Worm (Caenorhabditis elegans) whole organism, L3 larva: Measurements from ENCODE around the gene W01D2.1.

Experiments used
- R02D3.7 ChIP-seq: fragments of 150-350 bp; optimal IDR thresholded peaks from 2 replicates; lab custom pipeline; 2014; ENCODE audit warnings: missing biosample characterization, missing genetic modification characterization
- ZK546.5 ChIP-seq: sonication (generic microtip); optimal IDR thresholded peaks from 2 replicates; lab custom pipeline; 2017; ENCODE audit warnings: missing biosample characterization, missing genetic modification characterization
- aly-2 ChIP-seq: fragments of 150-350 bp; optimal IDR thresholded peaks from 2 replicates; lab custom pipeline; 2014; ENCODE audit warnings: missing biosample characterization, missing genetic modification characterization
- ama-1 ChIP-seq: fragments of 150-350 bp; optimal IDR thresholded peaks from 2 replicates; lab custom pipeline; 2018
- ceh-16 ChIP-seq: sonication (generic microtip); optimal IDR thresholded peaks from 2 replicates; lab custom pipeline; 2017; ENCODE audit warnings: missing biosample characterization, missing genetic modification characterization
- ceh-28 ChIP-seq: fragments of 150-350 bp; optimal IDR thresholded peaks from 2 replicates; lab custom pipeline; 2014; ENCODE audit warnings: missing biosample characterization, missing genetic modification reagents, missing genetic modification characterization
- ceh-82 ChIP-seq: fragments of 150-350 bp; optimal IDR thresholded peaks from 2 replicates; lab custom pipeline; 2014; ENCODE audit warnings: missing biosample characterization, missing genetic modification characterization
- ceh-9 ChIP-seq: sonication (generic microtip); optimal IDR thresholded peaks from 2 replicates; lab custom pipeline; 2018; ENCODE audit warnings: missing biosample characterization, missing genetic modification characterization
- daf-12 ChIP-seq: fragments of 150-350 bp; optimal IDR thresholded peaks from 2 replicates; lab custom pipeline; 2014; ENCODE audit warnings: missing biosample characterization, missing genetic modification reagents, missing genetic modification characterization
- egl-27 ChIP-seq: sonication (generic microtip); optimal IDR thresholded peaks from 4 replicates; lab custom pipeline; 2017; ENCODE audit warnings: missing biosample characterization, missing genetic modification reagents, missing genetic modification characterization
- egl-5 ChIP-seq: fragments of 150-350 bp; optimal IDR thresholded peaks from 2 replicates; lab custom pipeline; 2017; ENCODE audit warnings: missing biosample characterization, missing genetic modification reagents, missing genetic modification characterization, inconsistent platforms
- elt-1 ChIP-seq: fragments of 150-350 bp; optimal IDR thresholded peaks from 2 replicates; lab custom pipeline; 2014; ENCODE audit warnings: missing biosample characterization, missing genetic modification characterization
- elt-2 ChIP-seq: sonication (generic microtip); optimal IDR thresholded peaks from 2 replicates; lab custom pipeline; 2016; ENCODE audit warnings: missing genetic modification reagents, mild to moderate bottlenecking, missing genetic modification characterization, missing compliant biosample characterization
- elt-3 ChIP-seq, 3 experiments: fragments of 150-350 bp in 1 of 3; sonication (generic microtip) in 2 of 3; optimal IDR thresholded peaks; 2 replicates in 2 of 3; 4 replicates in 1 of 3; lab custom pipeline; 2014 to 2017; ENCODE audit warnings: missing biosample characterization in 3 of 3, missing genetic modification characterization in 3 of 3
- fkh-2 ChIP-seq: fragments of 150-350 bp; optimal IDR thresholded peaks from 2 replicates; lab custom pipeline; 2014; ENCODE audit warnings: missing biosample characterization, missing genetic modification reagents, missing genetic modification characterization
- hmg-11 ChIP-seq: sonication (generic microtip); optimal IDR thresholded peaks from 2 replicates; lab custom pipeline; 2016; ENCODE audit warnings: missing genetic modification characterization, missing compliant biosample characterization
- jun-1 ChIP-seq: fragments of 150-350 bp; optimal IDR thresholded peaks from 2 replicates; lab custom pipeline; 2014; ENCODE audit warnings: missing biosample characterization, missing genetic modification reagents, missing genetic modification characterization
- lin-15B ChIP-seq: fragments of 150-350 bp; optimal IDR thresholded peaks from 2 replicates; lab custom pipeline; 2014; ENCODE audit warnings: missing biosample characterization, missing genetic modification characterization
- lin-39 ChIP-seq: fragments of 150-350 bp; optimal IDR thresholded peaks from 2 replicates; lab custom pipeline; 2018; ENCODE audit warnings: missing biosample characterization, missing genetic modification reagents, missing genetic modification characterization
- mml-1 ChIP-seq: fragments of 150-350 bp; sonication (generic microtip); optimal IDR thresholded peaks from 3 replicates; lab custom pipeline; 2014; ENCODE audit warnings: missing biosample characterization, missing genetic modification characterization
- nfya-1 ChIP-seq: sonication (generic microtip); optimal IDR thresholded peaks from 2 replicates; lab custom pipeline; 2017; ENCODE audit warnings: missing genetic modification characterization, mild to moderate bottlenecking, missing compliant biosample characterization, antibody characterized with exemption, moderate library complexity; ENCODE audit not compliant: insufficient read depth
- nhr-11 ChIP-seq: fragments of 150-350 bp; optimal IDR thresholded peaks from 2 replicates; lab custom pipeline; 2014; ENCODE audit warnings: missing biosample characterization, missing genetic modification characterization
- nhr-23 ChIP-seq: fragments of 150-350 bp; optimal IDR thresholded peaks from 2 replicates; lab custom pipeline; 2014; ENCODE audit warnings: missing biosample characterization, missing genetic modification reagents, missing genetic modification characterization
- nhr-237 ChIP-seq: fragments of 150-350 bp; optimal IDR thresholded peaks from 2 replicates; lab custom pipeline; 2014; ENCODE audit warnings: missing biosample characterization, missing genetic modification characterization
- nhr-25 ChIP-seq: sonication (generic microtip); optimal IDR thresholded peaks from 2 replicates; lab custom pipeline; 2017; ENCODE audit warnings: missing biosample characterization, missing genetic modification characterization
- nhr-28 ChIP-seq: fragments of 150-350 bp; optimal IDR thresholded peaks from 2 replicates; lab custom pipeline; 2014; ENCODE audit warnings: missing biosample characterization, missing genetic modification characterization
- nhr-67 ChIP-seq: fragments of 150-350 bp; optimal IDR thresholded peaks from 2 replicates; lab custom pipeline; 2014; ENCODE audit warnings: missing biosample characterization, missing genetic modification characterization
- nhr-76 ChIP-seq: fragments of 150-350 bp; sonication (generic microtip); optimal IDR thresholded peaks from 5 replicates; lab custom pipeline; 2014; ENCODE audit warnings: missing biosample characterization, missing genetic modification characterization
- nhr-77 ChIP-seq: fragments of 150-350 bp; optimal IDR thresholded peaks from 2 replicates; lab custom pipeline; 2014; ENCODE audit warnings: missing biosample characterization, missing genetic modification characterization
- pha-4 ChIP-seq: fragments of 150-350 bp; optimal IDR thresholded peaks from 2 replicates; lab custom pipeline; 2014; ENCODE audit warnings: missing biosample characterization, missing genetic modification reagents, missing genetic modification characterization
- pqm-1 ChIP-seq: fragments of 150-350 bp; optimal IDR thresholded peaks from 2 replicates; lab custom pipeline; 2017; ENCODE audit warnings: missing biosample characterization, missing genetic modification characterization, inconsistent platforms
- skn-1 ChIP-seq: fragments of 150-350 bp; optimal IDR thresholded peaks from 2 replicates; lab custom pipeline; 2014; ENCODE audit warnings: missing biosample characterization, missing genetic modification characterization
- snpc-4 ChIP-seq: fragments of 150-350 bp; optimal IDR thresholded peaks from 2 replicates; lab custom pipeline; 2014; ENCODE audit warnings: missing biosample characterization, missing genetic modification characterization
- unc-39 ChIP-seq: sonication (generic microtip); optimal IDR thresholded peaks from 4 replicates; lab custom pipeline; 2017; ENCODE audit warnings: missing biosample characterization, missing genetic modification characterization
- zag-1 ChIP-seq: fragments of 150-350 bp; optimal IDR thresholded peaks from 2 replicates; lab custom pipeline; 2014; ENCODE audit warnings: missing biosample characterization, missing genetic modification characterization

The W01D2.1 gene

DNA sequence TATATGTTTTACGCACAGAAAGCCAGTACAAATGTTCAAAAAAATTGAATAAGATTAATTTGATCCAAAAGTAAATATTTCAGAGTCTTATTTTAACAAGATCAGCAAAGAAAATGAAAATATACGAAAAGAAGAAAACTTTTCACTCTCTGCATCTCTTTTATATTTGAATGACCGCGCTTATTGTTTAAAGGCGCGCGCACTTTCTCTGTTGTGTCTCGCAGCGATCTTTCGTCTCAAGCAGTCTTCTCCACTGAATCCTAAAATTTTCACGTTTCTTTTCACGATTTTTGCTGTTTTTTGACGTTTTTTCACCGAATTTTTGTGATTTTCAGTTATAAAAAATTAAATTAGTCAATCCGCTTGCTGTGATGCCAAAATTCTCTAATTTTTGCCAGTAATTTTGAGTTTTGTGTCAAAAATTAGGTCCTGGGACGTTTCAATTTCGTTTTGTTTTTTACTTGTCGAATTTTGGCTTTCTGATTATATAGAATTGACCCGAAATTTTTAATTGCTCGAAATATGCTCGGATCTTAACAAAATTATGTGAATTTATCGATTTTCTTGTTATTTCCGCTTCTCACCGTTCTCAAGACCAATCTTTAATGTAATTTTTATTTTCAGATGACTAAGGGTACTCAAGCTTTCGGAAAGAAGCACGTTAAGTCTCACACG is at the start of gene W01D2.1:
Gene W01D2.1 (plus strand): TSS at position 625 of the 675 bp plus-strand sequence.
- no peak for TF ChIP-seq nhr-67
- TF ChIP-seq nfya-1, result peak; percentile 83
- peak; percentile 42 for TF ChIP-seq pqm-1 (tag; lab: Kevin White, UChicago)
- no peak for TF ChIP-seq zag-1 (tag; lab: Kevin White, UChicago)
- TF ChIP-seq snpc-4 (tag; lab: Kevin White, UChicago), result peak; percentile 43
- TF ChIP-seq lin-39 (tag; lab: Kevin White, UChicago), result peak; percentile 63
- peak; percentile 67 for TF ChIP-seq nhr-25
- peak; percentile 26 for TF ChIP-seq R02D3.7 (tag; lab: Kevin White, UChicago)
- TF ChIP-seq nhr-23, result peak; percentile 72
- TF ChIP-seq pha-4 (tag; lab: Kevin White, UChicago), result peak; percentile 80
- no peak for TF ChIP-seq daf-12 (tag; lab: Kevin White, UChicago)
- peak; percentile 41 for TF ChIP-seq egl-5 (tag; lab: Kevin White, UChicago)
- TF ChIP-seq elt-2, result peak; percentile 2
- TF ChIP-seq elt-3 (tag; optimal IDR thresholded peaks at IDR 0.05; lab: Kevin White, UChicago), result no peak
- TF ChIP-seq hmg-11 (tag; lab: Kevin White, UChicago), result peak; percentile 40
- TF ChIP-seq skn-1 (tag; lab: Kevin White, UChicago), result peak; percentile 50
- peak; percentile 83 for TF ChIP-seq lin-15B (tag; lab: Kevin White, UChicago)

DNA sequence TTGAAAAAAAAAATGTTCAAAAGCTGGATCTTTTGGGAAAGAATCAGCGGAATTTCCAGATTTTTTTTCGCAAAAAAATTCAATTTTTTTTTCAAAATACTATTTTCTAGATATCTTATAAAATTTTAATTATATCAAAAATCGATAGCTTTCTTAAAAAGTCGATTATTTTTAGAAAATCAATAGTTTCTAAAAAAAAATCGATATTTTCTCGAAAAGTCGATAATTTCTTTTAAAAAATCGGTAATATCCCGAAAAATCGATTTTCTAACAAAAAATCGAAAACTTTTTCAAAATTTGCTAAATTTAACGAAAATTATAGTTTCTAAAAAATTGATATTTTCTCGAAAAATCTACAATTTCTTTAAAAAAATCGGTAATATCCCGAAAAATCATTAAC is 46.5 kb upstream of the W01D2.1 start:
- TF ChIP-seq ceh-28 (tag; lab: Kevin White, UChicago) (peak; percentile 78), aly-2 (tag; lab: Kevin White, UChicago) (no peak), ZK546.5 (tag; lab: Kevin White, UChicago) (no peak)

DNA sequence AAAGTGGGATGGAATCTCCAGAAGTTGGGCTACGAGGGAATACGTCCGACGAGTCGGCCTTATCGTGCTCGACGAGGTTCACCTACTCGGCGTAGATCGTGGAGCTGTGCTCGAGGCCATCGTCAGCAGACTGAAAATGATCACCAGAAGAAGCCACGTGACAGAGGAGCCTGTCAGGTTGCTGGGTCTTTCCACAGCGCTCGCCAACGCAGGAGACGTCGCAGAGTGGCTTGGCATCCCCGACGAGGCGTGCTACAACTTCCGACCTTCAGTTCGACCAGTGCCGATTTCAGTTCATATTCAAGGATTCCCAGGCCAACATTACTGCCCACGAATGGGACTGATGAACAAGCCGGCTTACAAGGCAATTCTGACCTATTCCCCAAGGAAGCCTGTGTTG is 44.2 kb upstream of the W01D2.1 start:
- no peak for TF ChIP-seq nfya-1
- TF ChIP-seq mml-1 (tag; lab: Kevin White, UChicago), result no peak
- TF ChIP-seq egl-5 (tag; lab: Kevin White, UChicago), result no peak
- TF ChIP-seq nhr-76 (tag; lab: Kevin White, UChicago), result no peak
- TF ChIP-seq ceh-28 (tag; lab: Kevin White, UChicago), result no peak

DNA sequence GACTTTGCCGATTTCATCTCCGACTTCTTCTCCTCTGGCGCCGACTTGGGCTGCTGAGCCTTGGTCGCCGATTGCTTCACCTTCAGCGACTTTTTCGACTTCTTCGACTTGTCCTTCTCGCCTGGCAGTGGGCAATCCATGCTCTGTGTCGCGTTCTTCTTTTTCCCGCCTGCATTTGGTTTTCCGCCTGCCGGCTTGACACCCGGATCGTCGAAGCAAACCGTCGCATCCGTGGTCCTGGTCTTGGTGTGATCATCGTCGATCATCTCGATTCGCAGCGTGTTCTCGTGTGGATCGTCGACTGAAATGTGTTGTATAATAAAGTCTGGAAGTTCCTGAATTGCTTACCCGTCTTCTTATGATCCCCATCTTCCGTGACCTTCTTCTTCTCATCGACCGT is 43.2 kb upstream of the W01D2.1 start:
- TF ChIP-seq nhr-77 (tag; lab: Kevin White, UChicago) (no peak), egl-5 (tag; lab: Kevin White, UChicago) (no peak), egl-27 (tag; lab: Kevin White, UChicago) (no peak), R02D3.7 (tag; lab: Kevin White, UChicago) (no peak), nhr-11 (tag; lab: Kevin White, UChicago) (no peak), unc-39 (tag; lab: Kevin White, UChicago) (no peak), nhr-76 (tag; lab: Kevin White, UChicago) (no peak), fkh-2 (tag; lab: Kevin White, UChicago) (no peak), lin-15B (tag; lab: Kevin White, UChicago) (no peak), hmg-11 (tag; lab: Kevin White, UChicago) (no peak), aly-2 (tag; lab: Kevin White, UChicago) (no peak), nhr-23 (no peak), jun-1 (tag; lab: Kevin White, UChicago) (no peak), ceh-82 (tag; lab: Kevin White, UChicago) (no peak), nhr-237 (tag; lab: Kevin White, UChicago) (no peak), elt-2 (no peak), pqm-1 (tag; lab: Kevin White, UChicago) (no peak)

DNA sequence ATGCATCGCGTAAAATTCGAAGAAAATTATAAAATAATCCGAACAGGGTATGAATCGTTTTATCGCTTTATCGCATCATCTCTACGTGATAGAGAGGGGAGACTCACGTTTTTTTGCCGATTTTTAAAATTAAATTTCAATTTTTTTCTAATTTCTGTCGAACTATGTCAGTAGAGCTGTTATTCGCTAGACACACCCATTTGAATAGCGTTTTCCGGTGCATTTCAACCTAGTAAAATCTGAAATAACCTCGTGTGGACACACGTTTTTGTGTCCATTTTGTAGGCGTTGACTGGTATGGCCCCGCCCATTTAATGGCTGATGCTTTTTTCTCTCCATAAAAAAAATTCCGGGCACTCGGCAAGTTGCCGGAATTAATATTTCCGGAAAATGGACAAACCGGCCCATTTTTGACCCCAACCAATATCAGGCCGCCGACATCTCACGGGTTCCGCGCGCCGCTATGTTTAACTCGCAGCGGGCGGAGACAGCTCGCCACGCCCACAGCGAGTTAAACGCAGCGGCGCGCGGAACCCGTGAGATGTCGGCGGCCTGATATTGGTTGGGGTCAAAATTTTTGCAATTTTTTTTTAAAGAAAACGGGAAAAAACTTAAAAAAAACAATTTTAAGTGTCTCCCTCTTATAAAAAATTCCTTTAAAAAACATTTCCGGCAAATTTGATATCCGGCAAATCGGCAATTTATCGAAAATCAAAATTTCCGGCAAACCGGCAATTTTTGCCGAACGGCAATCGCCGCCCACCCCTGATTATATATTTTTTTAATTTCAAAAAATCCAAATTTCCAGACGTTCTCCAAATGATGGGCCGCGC is 42.1 kb upstream of the W01D2.1 start, which contains the start of gene Y54E2A.7:
Gene Y54E2A.7 (minus strand): TSS at position 51 of the 833 bp plus-strand sequence.
- TF ChIP-seq lin-39 (tag; lab: Kevin White, UChicago), result no peak
- no peak for TF ChIP-seq nhr-28 (tag; lab: Kevin White, UChicago)
- no peak for TF ChIP-seq egl-27 (tag; lab: Kevin White, UChicago)
- TF ChIP-seq ama-1 (lab: Kevin White, UChicago), result no peak
- no peak for TF ChIP-seq ceh-9 (tag; lab: Kevin White, UChicago)
- no peak for TF ChIP-seq ceh-28 (tag; lab: Kevin White, UChicago)
- no peak for TF ChIP-seq ceh-16
- no peak for TF ChIP-seq hmg-11 (tag; lab: Kevin White, UChicago)
- no peak for TF ChIP-seq aly-2 (tag; lab: Kevin White, UChicago)
- TF ChIP-seq elt-2, result no peak
- TF ChIP-seq unc-39 (tag; lab: Kevin White, UChicago), result no peak
- TF ChIP-seq elt-3 (tag; optimal IDR thresholded peaks at IDR 0.05; lab: Kevin White, UChicago), result no peak
- no peak for TF ChIP-seq nhr-76 (tag; lab: Kevin White, UChicago)
- no peak for TF ChIP-seq skn-1 (tag; lab: Kevin White, UChicago)
- TF ChIP-seq elt-1 (tag; lab: Kevin White, UChicago), result no peak
